Fruit fly (Drosophila melanogaster): ENCODE measurements around the gene kud.

dm6 chr3L:16842087-16842567 lies 2.7 kb downstream of the kud start, which contains the start of gene TSG101:
- TF ChIP-seq dl (GFP tag; optimal IDR thresholded peaks at IDR 0.05; ENCODE audit: insufficient read depth in 1 of 2, partially characterized antibody in 2 of 2) (no peak), OdsH (GFP tag; optimal IDR thresholded peaks at IDR 0.05) (no peak), usp (GFP tag; optimal IDR thresholded peaks at IDR 0.05) (no peak), fru (GFP tag; optimal IDR thresholded peaks at IDR 0.05) (no peak), ey (GFP tag; optimal IDR thresholded peaks at IDR 0.05) (no peak), N (GFP tag; optimal IDR thresholded peaks at IDR 0.05) (peak; percentile 78), psq (GFP tag; optimal IDR thresholded peaks at IDR 0.05) (no peak), Abd-B (GFP tag; optimal IDR thresholded peaks at IDR 0.05) (no peak), Myc (optimal IDR thresholded peaks at IDR 0.05) (no peak), Sp1 (GFP tag; optimal IDR thresholded peaks at IDR 0.05) (no peak), foxo (GFP tag; optimal IDR thresholded peaks at IDR 0.05) (no peak)
